Fruit fly (Drosophila melanogaster) Kc167 (cell line): ENCODE results near the gene wntD.

ENCODE experiments used
- Myc ChIP-seq: fragments of >200 bp; optimal IDR thresholded peaks from 2 replicates; lab custom pipeline; 2017; ENCODE audit warnings: missing external identifiers
- Sin3A ChIP-seq: fragments of >200 bp; optimal IDR thresholded peaks from 2 replicates; lab custom pipeline; 2018; ENCODE audit warnings: missing external identifiers
- h ChIP-seq: fragments of >200 bp; optimal IDR thresholded peaks from 3 replicates; lab custom pipeline; 2018; ENCODE audit warnings: missing external identifiers
- insv ChIP-seq: fragments of >200 bp; optimal IDR thresholded peaks from 3 replicates; lab custom pipeline; 2018; ENCODE audit warnings: missing external identifiers
- psq ChIP-seq: fragments of >200 bp; optimal IDR thresholded peaks from 2 replicates; lab custom pipeline; 2017; ENCODE audit warnings: missing external identifiers
- ttk ChIP-seq: sonication (Bioruptor generic); optimal IDR thresholded peaks from 2 replicates; lab custom pipeline; 2017; ENCODE audit warnings: missing external identifiers

dm6 chr3R:13338030-13338429, 45.0 kb upstream of the wntD start, which contains the start of gene PK2-R1:
- TF ChIP-seq psq (lab: Kevin White, UChicago) (no peak), h (lab: Kevin White, UChicago) (no peak), Myc (lab: Kevin White, UChicago) (no peak), insv (lab: Kevin White, UChicago) (no peak), Sin3A (no peak), ttk (no peak)
